Worm (Caenorhabditis elegans) whole organism, L1 larva: ENCODE measurements around the gene fkh-2.

ENCODE experiments used
- aly-2 ChIP-seq: fragments of 150-350 bp; optimal IDR thresholded peaks from 2 replicates; lab custom pipeline; 2014; ENCODE audit warnings: missing biosample characterization, missing genetic modification characterization
- ama-1 ChIP-seq: fragments of 150-350 bp; optimal IDR thresholded peaks from 2 replicates; lab custom pipeline; 2014
- ces-1 ChIP-seq: fragments of 150-350 bp; optimal IDR thresholded peaks from 2 replicates; lab custom pipeline; 2014; ENCODE audit warnings: missing biosample characterization, missing genetic modification reagents, missing genetic modification characterization
- egl-27 ChIP-seq, 2 experiments: fragments of 150-350 bp in 1 of 2; sonication (generic microtip); optimal IDR thresholded peaks; 3 replicates each; lab custom pipeline; 2017 to 2018; ENCODE audit warnings: missing biosample characterization in 2 of 2, missing genetic modification characterization in 2 of 2, missing genetic modification reagents in 2 of 2
- hlh-4 ChIP-seq: sonication (generic microtip); optimal IDR thresholded peaks from 2 replicates; lab custom pipeline; 2016; ENCODE audit warnings: mild to moderate bottlenecking, missing genetic modification characterization, missing compliant biosample characterization
- jun-1 ChIP-seq: fragments of 150-350 bp; optimal IDR thresholded peaks from 2 replicates; lab custom pipeline; 2014; ENCODE audit warnings: missing biosample characterization, missing genetic modification reagents, missing genetic modification characterization
- mdl-1 ChIP-seq, 2 experiments: fragments of 150-350 bp; optimal IDR thresholded peaks; 2 replicates each; lab custom pipeline; 2014 to 2017; ENCODE audit warnings: missing biosample characterization in 2 of 2, missing genetic modification characterization in 2 of 2, inconsistent platforms in 1 of 2
- nhr-11 ChIP-seq: fragments of 150-350 bp; optimal IDR thresholded peaks from 2 replicates; lab custom pipeline; 2014; ENCODE audit warnings: missing biosample characterization, missing genetic modification characterization
- nhr-12 ChIP-seq: sonication (generic microtip); optimal IDR thresholded peaks from 2 replicates; lab custom pipeline; 2017; ENCODE audit warnings: missing biosample characterization, missing genetic modification characterization
- nhr-84 ChIP-seq: sonication (generic microtip); optimal IDR thresholded peaks from 2 replicates; lab custom pipeline; 2017; ENCODE audit warnings: missing biosample characterization, missing genetic modification characterization

- TF ChIP-seq aly-2 (tag; lab: Kevin White, UChicago) (no peak), egl-27 (tag; optimal IDR thresholded peaks at IDR 0.05; lab: Kevin White, UChicago) (no peak), mdl-1 (tag; optimal IDR thresholded peaks at IDR 0.05; lab: Kevin White, UChicago) (no peak), ces-1 (no peak), nhr-84 (tag; lab: Kevin White, UChicago) (no peak), ama-1 (lab: Kevin White, UChicago) (no peak), nhr-11 (tag; lab: Kevin White, UChicago) (no peak), jun-1 (tag; lab: Kevin White, UChicago) (no peak), nhr-12 (tag; lab: Kevin White, UChicago) (no peak), hlh-4 (no peak)
Measured at ce11 chrX:3785111-3785808, 43.1 kb upstream of the fkh-2 start.
